Fruit fly (Drosophila melanogaster) whole organism, embryonic: ENCODE results near the gene pes.

Experiments
- BEAF-32 ChIP-seq: fragments of 200-800 bp; sonication (Bioruptor generic); optimal IDR thresholded peaks from 3 replicates; lab custom pipeline; 2017; ENCODE audit warnings: missing biosample characterization, missing genetic modification characterization, mild to moderate bottlenecking, moderate library complexity, missing genetic modification reagents
- CG12155 ChIP-seq: fragments of 200-800 bp; sonication (Bioruptor generic); optimal IDR thresholded peaks from 3 replicates; lab custom pipeline; 2016; ENCODE audit warnings: missing biosample characterization, missing genetic modification characterization
- CG13287 ChIP-seq: fragments of 200-800 bp; sonication (Bioruptor generic); IDR thresholded peaks from 2 replicates; pipeline ENCODE4 v1.3.6; 2022; ENCODE audit warnings: missing biosample characterization, missing genetic modification characterization; ENCODE audit not compliant: partially characterized antibody
- CG14965 ChIP-seq: fragments of 200-800 bp; sonication (Bioruptor generic); optimal IDR thresholded peaks from 2 replicates; lab custom pipeline; 2016; ENCODE audit warnings: missing biosample characterization, missing genetic modification characterization, borderline replicate concordance
- CG1603 ChIP-seq: fragments of 200-800 bp; sonication (Bioruptor generic); optimal IDR thresholded peaks from 2 replicates; lab custom pipeline; 2019; ENCODE audit warnings: missing biosample characterization, mild to moderate bottlenecking, missing genetic modification characterization, moderate library complexity
- CG18599 ChIP-seq: fragments of 200-800 bp; sonication (Bioruptor generic); optimal IDR thresholded peaks from 3 replicates; lab custom pipeline; 2017; ENCODE audit warnings: missing biosample characterization, missing genetic modification characterization, mild to moderate bottlenecking, moderate library complexity, missing genetic modification reagents
- CG18764 ChIP-seq: fragments of 200-800 bp; sonication (Bioruptor generic); optimal IDR thresholded peaks from 3 replicates; lab custom pipeline; 2016; ENCODE audit warnings: missing biosample characterization, missing genetic modification characterization
- CG34224 ChIP-seq: fragments of 200-800 bp; sonication (Bioruptor generic); IDR thresholded peaks from 3 replicates; pipeline ENCODE4 v1.3.6; 2022; ENCODE audit warnings: missing biosample characterization, missing genetic modification characterization; ENCODE audit not compliant: partially characterized antibody
- CG34376 ChIP-seq: fragments of 200-800 bp; sonication (Bioruptor generic); optimal IDR thresholded peaks from 2 replicates; lab custom pipeline; 2018; ENCODE audit warnings: missing biosample characterization, mild to moderate bottlenecking, missing genetic modification characterization
- CG6854 ChIP-seq: fragments of 200-800 bp; sonication (Bioruptor generic); optimal IDR thresholded peaks from 3 replicates; lab custom pipeline; 2017; ENCODE audit warnings: missing biosample characterization, mild to moderate bottlenecking, missing genetic modification characterization
- CG7372 ChIP-seq: fragments of 200-800 bp; sonication (Bioruptor generic); IDR thresholded peaks from 2 replicates; pipeline ENCODE4 v1.3.6; 2022; ENCODE audit warnings: missing biosample characterization, missing genetic modification characterization
- CG7839 ChIP-seq: fragments of 200-800 bp; sonication (Bioruptor generic); optimal IDR thresholded peaks from 3 replicates; lab custom pipeline; 2018; ENCODE audit warnings: missing biosample characterization, mild to moderate bottlenecking, missing genetic modification characterization, moderate library complexity
- CG7987 ChIP-seq: fragments of 200-800 bp; sonication (Bioruptor generic); optimal IDR thresholded peaks from 2 replicates; lab custom pipeline; 2018; ENCODE audit warnings: missing biosample characterization, mild to moderate bottlenecking, missing genetic modification characterization, moderate library complexity
- CG8281 ChIP-seq: fragments of 200-800 bp; sonication (Bioruptor generic); optimal IDR thresholded peaks from 2 replicates; lab custom pipeline; 2018; ENCODE audit warnings: missing biosample characterization, mild to moderate bottlenecking, missing genetic modification characterization, moderate library complexity
- CG8290 ChIP-seq, 3 experiments: fragments of 200-800 bp; sonication (Bioruptor generic); optimal IDR thresholded peaks; 2 replicates each; lab custom pipeline; 2016 to 2019; ENCODE audit warnings: missing biosample characterization in 3 of 3, missing genetic modification characterization in 3 of 3, mild to moderate bottlenecking in 2 of 3, moderate library complexity in 1 of 3
- CG8359 ChIP-seq: fragments of 200-800 bp; sonication (Bioruptor generic); optimal IDR thresholded peaks from 2 replicates; lab custom pipeline; 2017; ENCODE audit warnings: missing biosample characterization, mild to moderate bottlenecking, missing genetic modification characterization, borderline replicate concordance
- CG8924 ChIP-seq: fragments of 200-800 bp; optimal IDR thresholded peaks from 3 replicates; lab custom pipeline; 2019; ENCODE audit warnings: missing biosample characterization, mild to moderate bottlenecking, missing genetic modification characterization, moderate library complexity
- CG9932 ChIP-seq: fragments of 200-800 bp; sonication (Bioruptor generic); IDR thresholded peaks from 2 replicates; pipeline ENCODE4 v1.3.6; 2022; ENCODE audit warnings: missing biosample characterization, missing genetic modification characterization
- Dad ChIP-seq: fragments of 200-800 bp; sonication (Bioruptor generic); optimal IDR thresholded peaks from 3 replicates; lab custom pipeline; 2016; ENCODE audit warnings: missing biosample characterization, missing genetic modification characterization
- Dfd ChIP-seq, 2 experiments: fragments of >200 bp; optimal IDR thresholded peaks; 2 replicates each; lab custom pipeline; 2017; ENCODE audit warnings: missing biosample characterization in 2 of 2, missing genetic modification characterization in 2 of 2
- Dll ChIP-seq: fragments of 200-800 bp; sonication (Bioruptor generic); IDR thresholded peaks from 4 replicates; pipeline ENCODE4 v1.3.6; 2022; ENCODE audit warnings: missing biosample characterization, missing genetic modification characterization; ENCODE audit not compliant: partially characterized antibody
- Hey ChIP-seq: fragments of 200-800 bp; sonication (Bioruptor generic); optimal IDR thresholded peaks from 3 replicates; lab custom pipeline; 2018; ENCODE audit warnings: missing biosample characterization, mild to moderate bottlenecking, missing genetic modification characterization
- HmgD ChIP-seq: fragments of 200-800 bp; sonication (Bioruptor generic); optimal IDR thresholded peaks from 3 replicates; lab custom pipeline; 2016; ENCODE audit warnings: missing biosample characterization, missing genetic modification characterization
- Hmx ChIP-seq: fragments of 200-800 bp; sonication (Bioruptor generic); optimal IDR thresholded peaks from 2 replicates; lab custom pipeline; 2016; ENCODE audit warnings: missing biosample characterization, missing genetic modification characterization
- Med ChIP-seq: fragments of 200-800 bp; sonication (Bioruptor generic); peaks from one replicate; lab custom pipeline; 2016; ENCODE audit warnings: missing biosample characterization, missing genetic modification characterization, mild to moderate bottlenecking, inconsistent platforms, moderate library complexity
- Mes4 ChIP-seq: fragments of 200-800 bp; sonication (Bioruptor generic); optimal IDR thresholded peaks from 2 replicates; lab custom pipeline; 2016; ENCODE audit warnings: missing biosample characterization, missing genetic modification characterization
- Scr ChIP-seq: fragments of 200-800 bp; sonication (Bioruptor generic); IDR thresholded peaks from 2 replicates; pipeline ENCODE4 v1.3.6; 2022; ENCODE audit warnings: missing biosample characterization, missing genetic modification characterization; ENCODE audit not compliant: partially characterized antibody
- Sry-δ ChIP-seq: fragments of 200-800 bp; sonication (Bioruptor generic); optimal IDR thresholded peaks from 2 replicates; lab custom pipeline; 2016; ENCODE audit warnings: missing biosample characterization, missing genetic modification characterization
- Xbp1 ChIP-seq: fragments of 200-800 bp; sonication (Bioruptor generic); optimal IDR thresholded peaks from 3 replicates; lab custom pipeline; 2016; ENCODE audit warnings: missing biosample characterization, mild to moderate bottlenecking, missing genetic modification characterization
- amos ChIP-seq: fragments of 200-800 bp; sonication (Bioruptor generic); IDR thresholded peaks from 2 replicates; pipeline ENCODE4 v1.3.6; 2022; ENCODE audit warnings: missing biosample characterization, missing genetic modification characterization; ENCODE audit not compliant: partially characterized antibody
- bbx ChIP-seq: fragments of 200-800 bp; sonication (Bioruptor generic); IDR thresholded peaks from 2 replicates; pipeline ENCODE4 v1.3.6; 2022; ENCODE audit warnings: missing biosample characterization, missing genetic modification characterization; ENCODE audit not compliant: partially characterized antibody
- cg ChIP-seq: fragments of 200-800 bp; sonication (Bioruptor generic); optimal IDR thresholded peaks from 3 replicates; lab custom pipeline; 2019; ENCODE audit warnings: missing biosample characterization, mild to moderate bottlenecking, missing genetic modification characterization, moderate library complexity
- gcm ChIP-seq: fragments of 200-800 bp; sonication (Bioruptor generic); optimal IDR thresholded peaks from 2 replicates; lab custom pipeline; 2019; ENCODE audit warnings: missing biosample characterization, mild to moderate bottlenecking, missing genetic modification characterization, moderate library complexity
- grn ChIP-seq: fragments of 200-800 bp; sonication (Bioruptor generic); optimal IDR thresholded peaks from 3 replicates; lab custom pipeline; 2017; ENCODE audit warnings: missing biosample characterization, missing genetic modification characterization
- hkb ChIP-seq, 2 experiments: fragments of 200-800 bp in 1 of 2; fragments of >200 bp in 1 of 2; sonication (Bioruptor generic) in 1 of 2; IDR thresholded peaks in 1 of 2; optimal IDR thresholded peaks in 1 of 2; 2 replicates each; pipeline versions ENCODE4 v1.3.6 to Lab custom; 2017 to 2022; ENCODE audit warnings: missing biosample characterization in 1 of 2, missing genetic modification characterization in 1 of 2
- knrl ChIP-seq: fragments of 200-800 bp; sonication (Bioruptor generic); IDR thresholded peaks from 3 replicates; pipeline ENCODE4 v1.3.6; 2022; ENCODE audit warnings: missing biosample characterization, missing genetic modification characterization; ENCODE audit not compliant: partially characterized antibody
- lab ChIP-seq: fragments of 200-800 bp; sonication (Bioruptor generic); optimal IDR thresholded peaks from 3 replicates; lab custom pipeline; 2017; ENCODE audit warnings: missing biosample characterization, missing genetic modification characterization, mild to moderate bottlenecking, moderate library complexity, missing genetic modification reagents
- lola ChIP-seq, 3 experiments: fragments of >200 bp in 2 of 3; fragments of 200-800 bp in 1 of 3; sonication (Bioruptor generic) in 1 of 3; optimal IDR thresholded peaks; 2 replicates each; lab custom pipeline; 2017 to 2019; ENCODE audit warnings: missing biosample characterization in 3 of 3, missing genetic modification characterization in 3 of 3, mild to moderate bottlenecking in 1 of 3, moderate library complexity in 1 of 3
- odd ChIP-seq: fragments of 200-800 bp; sonication (Bioruptor generic); optimal IDR thresholded peaks from 2 replicates; lab custom pipeline; 2017; ENCODE audit warnings: missing biosample characterization, mild to moderate bottlenecking, missing genetic modification characterization
- scrt ChIP-seq: fragments of 200-800 bp; sonication (Bioruptor generic); optimal IDR thresholded peaks from 2 replicates; lab custom pipeline; 2018; ENCODE audit warnings: missing biosample characterization, mild to moderate bottlenecking, missing genetic modification characterization, moderate library complexity
- slbo ChIP-seq: fragments of 200-800 bp; sonication (Bioruptor generic); IDR thresholded peaks from 2 replicates; pipeline ENCODE4 v1.3.6; 2022; ENCODE audit warnings: missing biosample characterization, missing genetic modification characterization
- stc ChIP-seq: fragments of 200-800 bp; sonication (Bioruptor generic); IDR thresholded peaks from 2 replicates; pipeline ENCODE4 v1.3.6; 2022; ENCODE audit warnings: missing biosample characterization, missing genetic modification characterization
- tll ChIP-seq, 2 experiments: fragments of 200-800 bp in 1 of 2; fragments of >200 bp in 1 of 2; sonication (Bioruptor generic) in 1 of 2; optimal IDR thresholded peaks; 2 replicates each; lab custom pipeline; 2017 to 2019; ENCODE audit warnings: missing biosample characterization in 2 of 2, missing genetic modification characterization in 2 of 2, mild to moderate bottlenecking in 1 of 2, moderate library complexity in 1 of 2
- unc-4 ChIP-seq: fragments of 200-800 bp; sonication (Bioruptor generic); IDR thresholded peaks from 2 replicates; pipeline ENCODE4 v1.3.6; 2022; ENCODE audit warnings: missing biosample characterization, missing genetic modification characterization; ENCODE audit not compliant: partially characterized antibody
- zf30C ChIP-seq: fragments of 200-800 bp; sonication (Bioruptor generic); optimal IDR thresholded peaks from 3 replicates; lab custom pipeline; 2018; ENCODE audit warnings: missing biosample characterization, mild to moderate bottlenecking, missing genetic modification characterization

Gene pes

dm6 chr2L:8030693-8031210 is 36.8 kb upstream of the pes start, which contains the start of gene Cka (continued):
- TF ChIP-seq BEAF-32 (GFP tag; lab: Kevin White, UChicago): peak; percentile 25
- TF ChIP-seq grn (GFP tag; lab: Kevin White, UChicago): no peak
- 0 out of 2 replicates have a peak, but pooled peaks have one; percentile 11 for TF ChIP-seq unc-4 (GFP tag; lab: Robert Waterston, UW)
- TF ChIP-seq zf30C (GFP tag; lab: Kevin White, UChicago): peak; percentile 3
- peak; percentile 44 for TF ChIP-seq gcm
- no peak for TF ChIP-seq scrt (GFP tag; lab: Kevin White, UChicago)
- no peak for TF ChIP-seq Xbp1
- TF ChIP-seq Mes4 (GFP tag; lab: Kevin White, UChicago): no peak
- TF ChIP-seq CG14965 (GFP tag; lab: Kevin White, UChicago): no peak
- no peak for TF ChIP-seq odd (GFP tag; lab: Kevin White, UChicago)
- TF ChIP-seq HmgD (GFP tag; lab: Kevin White, UChicago): no peak
- TF ChIP-seq CG6854 (GFP tag; lab: Kevin White, UChicago): no peak
- TF ChIP-seq CG7839 (tag; lab: Kevin White, UChicago): no peak
- 0 out of 2 replicates have a peak, but pooled peaks have one; percentile 30 for TF ChIP-seq slbo (GFP tag; lab: Robert Waterston, UW)
- TF ChIP-seq hkb (optimal IDR thresholded peaks at IDR 0.05; lab: Kevin White, UChicago): peak; percentile 59
- no peak for TF ChIP-seq hkb (GFP tag; IDR thresholded peaks at IDR 0.05; lab: Robert Waterston, UW)
- TF ChIP-seq CG7372 (GFP tag; lab: Robert Waterston, UW): 0 out of 2 replicates have a peak, but pooled peaks have one; percentile 35
- TF ChIP-seq CG1603 (tag; lab: Kevin White, UChicago): peak; percentile 9
- TF ChIP-seq CG34376 (GFP tag; lab: Kevin White, UChicago): peak; percentile 20
- peak; percentile 97 for TF ChIP-seq cg (GFP tag; lab: Kevin White, UChicago)
- TF ChIP-seq Dfd (GFP tag; optimal IDR thresholded peaks at IDR 0.05; lab: Kevin White, UChicago): no peak
- TF ChIP-seq CG8290 (GFP tag; optimal IDR thresholded peaks at IDR 0.05; lab: Kevin White, UChicago): no peak
- TF ChIP-seq CG8290 (tag; optimal IDR thresholded peaks at IDR 0.05; lab: Kevin White, UChicago): peak in 1 of 2 experiments; percentile 68
- no peak for TF ChIP-seq lola (GFP tag; optimal IDR thresholded peaks at IDR 0.05; lab: Kevin White, UChicago)
- no peak for TF ChIP-seq CG8359

dm6 chr2L:8030102-8030501 is 36.1 kb upstream of the pes start:
- TF ChIP-seq CG34224 (GFP tag; lab: Robert Waterston, UW) (0 out of 3 replicates have a peak, but pooled peaks have one; percentile 8), CG7987 (GFP tag; lab: Kevin White, UChicago) (no peak), Dad (GFP tag; lab: Kevin White, UChicago) (no peak), CG8924 (no peak), knrl (GFP tag; lab: Robert Waterston, UW) (peak; percentile 17; the same call in 1 of the 3 replicates), tll (GFP tag; optimal IDR thresholded peaks at IDR 0.05; lab: Kevin White, UChicago) (no peak), Hmx (no peak), bbx (GFP tag; lab: Robert Waterston, UW) (0 out of 2 replicates have a peak, but pooled peaks have one; percentile 20), Sry-δ (GFP tag; lab: Kevin White, UChicago) (peak; percentile 58), CG8281 (tag; lab: Kevin White, UChicago) (no peak), stc (GFP tag; lab: Robert Waterston, UW) (peak; percentile 34; the same call in 1 of the 2 replicates), Med (peak; percentile 62), CG12155 (GFP tag; lab: Kevin White, UChicago) (peak; percentile 95), amos (GFP tag; lab: Robert Waterston, UW) (peak; percentile 43; the same call in 1 of the 2 replicates), Scr (GFP tag; lab: Robert Waterston, UW) (peak; percentile 59), Dll (GFP tag; lab: Robert Waterston, UW) (peak; percentile 28; the same call in 1 of the 4 replicates), Hey (no peak), lab (GFP tag; lab: Kevin White, UChicago) (no peak), CG13287 (GFP tag; lab: Robert Waterston, UW) (peak; percentile 40), CG18599 (no peak), unc-4 (GFP tag; lab: Robert Waterston, UW) (peak; percentile 37), CG18764 (GFP tag; lab: Kevin White, UChicago) (no peak), CG9932 (peak; percentile 15; the same call in 1 of the 2 replicates)
